Fruit fly (Drosophila melanogaster) S2 (cell line): Measurements from ENCODE around the gene sip3.

ENCODE experiments used
- CG8478 ChIP-seq: fragments of >200 bp; optimal IDR thresholded peaks from 2 replicates; lab custom pipeline; 2018
- CTCF ChIP-seq, 2 experiments: fragments of >200 bp; optimal IDR thresholded peaks; 2 replicates each; lab custom pipeline; 2018

The sip3 gene

DNA sequence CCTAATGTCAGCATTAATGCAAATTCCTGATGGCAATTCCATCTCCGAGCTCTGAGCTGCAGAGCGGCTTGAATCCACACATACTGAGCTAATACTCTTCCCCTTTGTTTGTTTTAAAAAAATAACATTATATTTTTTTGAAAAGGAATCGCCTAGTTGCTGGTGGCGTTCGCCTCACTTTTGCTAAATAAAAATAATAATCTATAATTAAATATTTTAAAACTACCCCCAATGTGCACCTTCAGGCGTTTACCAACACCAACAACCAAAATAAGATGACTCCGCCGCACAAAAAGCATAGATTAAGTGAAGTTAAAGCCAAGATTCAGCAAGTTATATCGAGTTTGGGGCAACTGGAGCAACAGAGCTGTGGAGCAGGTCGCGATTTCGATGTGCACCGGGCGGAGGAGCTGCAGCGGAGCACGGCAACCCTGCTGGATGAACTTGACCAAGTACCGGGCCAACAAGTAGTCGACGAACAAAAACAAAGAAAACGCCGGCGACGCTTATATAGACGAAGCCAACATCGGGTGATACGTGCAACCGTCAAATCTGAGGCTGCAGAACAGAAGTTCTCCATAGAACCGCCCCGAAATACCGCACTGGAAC lies 27.9 kb upstream of the sip3 start, which contains the start of gene CG1896:
Gene CG1896 (plus strand): TSS at position 239 of the 609 bp plus-strand sequence.
- TF ChIP-seq CTCF (optimal IDR thresholded peaks at IDR 0.05; lab: Kevin White, UChicago) (no peak), CG8478 (lab: Kevin White, UChicago) (no peak)

DNA sequence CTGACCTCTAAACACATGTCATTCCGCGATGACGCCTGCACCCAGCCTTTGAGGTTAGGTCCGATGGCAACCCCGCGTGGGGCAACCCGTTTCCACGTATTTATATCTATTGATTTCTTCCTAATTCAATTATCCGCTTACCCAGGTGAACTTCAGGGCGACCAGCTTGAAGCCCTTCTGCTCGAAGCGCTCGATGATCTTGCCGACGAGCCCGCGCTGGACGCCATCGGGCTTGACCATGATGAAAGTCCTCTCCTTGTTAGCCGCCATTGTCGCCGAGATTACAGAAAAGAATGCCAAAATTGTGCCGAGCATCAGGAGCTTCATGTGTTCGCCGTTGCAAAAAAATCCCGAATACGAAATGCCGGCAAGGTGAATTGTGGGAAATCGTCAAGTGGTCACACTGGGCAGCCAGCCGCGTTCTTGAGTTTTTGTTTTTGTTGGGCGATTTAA lies 26.4 kb upstream of the sip3 start, which contains the start of gene awd:
Gene awd (minus strand): TSS at position 449 of the 453 bp plus-strand sequence.
- peak in 1 of 2 experiments; percentile 24 for TF ChIP-seq CTCF (optimal IDR thresholded peaks at IDR 0.05; lab: Kevin White, UChicago)
- TF ChIP-seq CG8478 (lab: Kevin White, UChicago), result no peak

- TF ChIP-seq CTCF (optimal IDR thresholded peaks at IDR 0.05; lab: Kevin White, UChicago) (peak; percentile 18 to 40), CG8478 (lab: Kevin White, UChicago) (no peak)
These were observed 24.5 kb upstream of the sip3 start, which contains the start of the genes nero and CG1910 for dm6 chr3R:31747429-31748048. Gene nero, minus strand, starts transcription at chr3R:31747558. Gene CG1910, plus strand, starts transcription at chr3R:31747643.

DNA sequence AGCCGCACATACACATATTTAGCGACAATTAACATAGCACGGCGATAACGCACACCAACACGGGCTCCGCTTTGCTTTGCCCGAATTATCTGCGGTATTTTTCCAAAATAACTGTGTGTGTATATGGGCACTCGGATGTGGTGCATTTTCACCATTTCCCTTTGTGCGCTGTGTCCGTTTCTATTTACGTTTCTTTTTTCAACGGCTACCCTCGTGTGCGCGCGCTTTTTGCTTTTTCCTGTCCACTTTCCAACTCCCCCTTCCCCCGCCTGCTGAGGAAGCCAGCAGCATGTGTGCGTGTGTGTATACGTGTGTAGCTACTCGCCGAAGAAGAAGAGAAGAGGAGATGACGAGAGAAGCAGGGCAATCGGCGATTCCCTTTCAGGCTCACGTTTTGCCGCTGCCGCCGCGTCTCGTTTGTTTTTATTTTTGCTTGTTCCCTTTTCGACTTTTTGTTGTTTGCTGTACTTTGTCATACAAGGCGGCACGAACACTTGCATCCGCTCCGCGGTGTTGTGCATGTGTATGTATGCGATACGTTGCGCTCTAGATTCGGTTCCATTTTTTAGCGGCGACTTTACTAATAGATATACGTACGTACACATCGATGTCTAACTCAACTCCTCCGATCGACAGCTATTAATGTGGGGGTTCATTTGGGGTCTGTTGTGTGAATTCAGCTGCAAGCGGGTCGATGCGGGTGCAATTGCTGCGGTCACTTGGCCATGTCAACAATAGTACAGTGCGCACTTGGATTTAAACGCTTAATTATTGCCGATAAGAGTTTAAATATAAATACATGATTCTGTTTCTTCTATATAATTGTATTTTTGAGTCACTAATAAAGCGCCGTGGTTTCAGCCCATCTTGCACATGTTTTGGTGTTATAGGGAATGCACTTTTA lies 23.7 kb upstream of the sip3 start:
- no peak for TF ChIP-seq CTCF (optimal IDR thresholded peaks at IDR 0.05; lab: Kevin White, UChicago)
- TF ChIP-seq CG8478 (lab: Kevin White, UChicago), result no peak

dm6 chr3R:31754605-31755004 lies 17.4 kb upstream of the sip3 start, which contains the start of gene salt:
Gene salt, minus strand, starts transcription at chr3R:31754705.
- TF ChIP-seq CG8478 (lab: Kevin White, UChicago) (no peak), CTCF (optimal IDR thresholded peaks at IDR 0.05; lab: Kevin White, UChicago) (no peak)

- TF ChIP-seq CTCF (optimal IDR thresholded peaks at IDR 0.05; lab: Kevin White, UChicago) (no peak), CG8478 (lab: Kevin White, UChicago) (no peak)
These were observed 13.3 kb upstream of the sip3 start, which contains the start of gene CG2187 for dm6 chr3R:31758587-31759167. Gene CG2187, minus strand, starts transcription at chr3R:31758637.

DNA sequence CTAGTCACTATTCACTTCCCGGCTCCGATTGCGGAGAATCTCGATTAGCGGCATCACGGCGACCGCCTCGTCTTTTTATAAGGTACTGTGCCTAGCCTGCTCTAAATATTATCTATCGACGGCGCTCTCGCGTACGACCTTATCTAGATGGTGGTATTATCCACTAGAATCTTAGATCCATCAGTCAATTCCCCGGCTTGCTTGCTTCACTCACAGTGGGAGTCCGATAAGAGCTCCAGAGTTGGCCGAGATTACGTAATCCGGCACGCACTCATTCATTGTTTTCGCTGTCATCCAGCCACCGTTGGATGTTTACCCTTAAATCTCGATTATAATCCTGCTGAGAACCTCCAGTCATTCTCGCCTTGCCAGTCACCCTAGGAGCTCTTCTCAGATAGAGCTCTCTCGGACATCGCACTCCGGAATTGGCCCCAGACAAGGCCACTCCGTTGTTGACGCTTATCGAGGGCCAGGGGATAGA lies 10.4 kb upstream of the sip3 start, which contains the start of gene Smvt:
Gene Smvt (minus strand): TSS at position 51 of the 481 bp plus-strand sequence.
- no peak for TF ChIP-seq CTCF (optimal IDR thresholded peaks at IDR 0.05; lab: Kevin White, UChicago)
- no peak for TF ChIP-seq CG8478 (lab: Kevin White, UChicago)

dm6 chr3R:31762672-31763071 lies 9.3 kb upstream of the sip3 start:
- TF ChIP-seq CG8478 (lab: Kevin White, UChicago) (no peak), CTCF (optimal IDR thresholded peaks at IDR 0.05; lab: Kevin White, UChicago) (no peak)

DNA sequence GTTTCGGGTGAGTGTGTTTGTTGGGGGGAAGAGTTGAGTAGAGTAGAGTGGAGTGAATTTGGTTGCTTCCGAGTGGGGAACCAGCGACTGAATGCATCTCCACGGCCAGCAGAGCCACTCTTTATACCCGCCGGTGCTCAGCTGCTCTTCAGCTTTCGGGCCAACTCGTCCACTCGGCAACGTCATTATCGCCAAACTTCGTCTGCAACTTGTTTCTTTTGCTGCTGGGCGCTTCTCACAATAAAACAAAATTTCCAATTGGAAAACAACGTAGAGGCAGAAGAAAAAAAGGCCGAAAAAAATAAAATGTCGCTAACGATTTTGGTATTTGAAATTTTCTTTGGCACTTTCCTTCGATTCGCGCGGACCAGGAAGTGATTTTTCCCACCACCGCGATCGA lies 7.3 kb upstream of the sip3 start, which contains the start of gene CG2150:
Gene CG2150 (minus strand): TSS at position 101 of the 400 bp plus-strand sequence.
- TF ChIP-seq CG8478 (lab: Kevin White, UChicago) (no peak), CTCF (optimal IDR thresholded peaks at IDR 0.05; lab: Kevin White, UChicago) (no peak)

DNA sequence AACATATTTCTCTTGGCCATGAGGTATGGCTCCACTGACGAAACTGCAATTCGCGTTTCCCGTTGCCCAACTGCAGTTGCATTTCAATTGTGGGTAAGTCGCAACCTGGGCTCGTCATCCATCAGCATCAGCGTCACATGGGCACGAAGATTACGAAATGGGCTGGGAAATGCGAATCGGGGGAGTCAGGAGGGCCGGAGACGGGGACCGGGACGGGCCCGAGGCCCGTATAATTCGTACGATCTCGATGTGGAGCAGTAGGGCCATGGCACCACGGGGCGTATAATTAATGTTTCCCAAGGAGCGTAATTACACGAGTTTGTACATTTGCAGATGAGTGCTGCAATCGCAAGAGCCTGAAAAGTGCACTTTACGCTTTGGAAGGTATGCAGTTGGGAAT lies 6.9 kb upstream of the sip3 start:
- no peak for TF ChIP-seq CG8478 (lab: Kevin White, UChicago)
- TF ChIP-seq CTCF (optimal IDR thresholded peaks at IDR 0.05; lab: Kevin White, UChicago), result no peak

DNA sequence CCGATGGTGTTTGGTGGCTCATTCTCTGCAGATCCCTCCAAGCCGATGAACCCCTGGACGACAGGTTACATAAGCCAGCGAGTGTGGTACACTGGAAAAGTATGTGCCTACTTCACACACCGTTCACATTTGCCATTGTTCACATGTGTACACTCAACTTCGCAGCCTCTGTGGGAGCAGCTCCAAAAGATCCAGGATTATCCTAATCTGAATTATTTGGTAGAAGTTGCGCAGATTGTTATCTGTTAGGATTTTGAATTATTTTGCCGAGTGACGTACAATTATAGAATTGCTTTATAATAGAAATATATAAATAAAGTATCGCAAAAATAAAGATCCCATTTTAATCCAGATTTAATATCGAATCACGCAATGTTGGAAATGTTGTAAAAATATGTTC lies 4.5 kb upstream of the sip3 start:
- TF ChIP-seq CG8478 (lab: Kevin White, UChicago), result no peak
- TF ChIP-seq CTCF (optimal IDR thresholded peaks at IDR 0.05; lab: Kevin White, UChicago), result no peak

dm6 chr3R:31768198-31768597 lies 3.8 kb upstream of the sip3 start:
- no peak for TF ChIP-seq CG8478 (lab: Kevin White, UChicago)
- no peak for TF ChIP-seq CTCF (optimal IDR thresholded peaks at IDR 0.05; lab: Kevin White, UChicago)

- no peak for TF ChIP-seq CTCF (optimal IDR thresholded peaks at IDR 0.05; lab: Kevin White, UChicago)
- no peak for TF ChIP-seq CG8478 (lab: Kevin White, UChicago)
These were observed 4.8 kb downstream of the sip3 start, which contains the start of the genes CG2126 and faf for dm6 chr3R:31776583-31777362. Gene CG2126, minus strand, starts transcription at chr3R:31776652. Gene faf, plus strand, starts transcription at chr3R:31777020.
